Worm (Caenorhabditis elegans): ENCODE measurements around the gene Y53G8AM.6.

ce11 chrIII:3273141-3273540, 13.6 kb upstream of the Y53G8AM.6 start:
- TF ChIP-seq flt-1 (GFP tag; IDR thresholded peaks at IDR 0.05) (no peak), cog-1 (tag; optimal IDR thresholded peaks at IDR 0.05) (no peak), ztf-23 (GFP tag; IDR thresholded peaks at IDR 0.05) (no peak), T22C8.4 (GFP tag; IDR thresholded peaks at IDR 0.05) (no peak), ref-1 (GFP tag; conservative IDR thresholded peaks at IDR 0.05) (no peak), ztf-29 (GFP tag; IDR thresholded peaks at IDR 0.05) (no peak)

Data from whole organism, midembryonic.